Fruit fly (Drosophila melanogaster) whole organism, wandering third instar larva: ENCODE measurements around the gene LysB.

Source experiments
- CG32264 ChIP-seq: fragments of 200-800 bp; sonication (Bioruptor generic); optimal IDR thresholded peaks from 2 replicates; lab custom pipeline; 2016; ENCODE audit warnings: missing biosample characterization, missing genetic modification characterization
- CG9705 ChIP-seq: fragments of 200-800 bp; sonication (Bioruptor generic); optimal IDR thresholded peaks from 2 replicates; lab custom pipeline; 2018; ENCODE audit warnings: missing biosample characterization, mild to moderate bottlenecking, missing genetic modification characterization
- CrebA ChIP-seq: fragments of 200-800 bp; sonication (Bioruptor generic); optimal IDR thresholded peaks from 2 replicates; lab custom pipeline; 2016; ENCODE audit warnings: missing biosample characterization, mild to moderate bottlenecking, missing genetic modification characterization, borderline replicate concordance
- Dfd ChIP-seq: fragments of >200 bp; optimal IDR thresholded peaks from 2 replicates; lab custom pipeline; 2017; ENCODE audit warnings: missing biosample characterization, missing genetic modification characterization
- Dif ChIP-seq: fragments of 200-275, 200-300 bp; sonication (Bioruptor generic); optimal IDR thresholded peaks from 2 replicates; lab custom pipeline; 2018; ENCODE audit warnings: missing biosample characterization, missing genetic modification characterization; ENCODE audit not compliant: partially characterized antibody
- GATAd ChIP-seq: sonication (Bioruptor generic); optimal IDR thresholded peaks from 2 replicates; lab custom pipeline; 2016; ENCODE audit warnings: missing biosample characterization, missing genetic modification characterization
- HLH106 ChIP-seq: fragments of 200-800 bp; optimal IDR thresholded peaks from 3 replicates; lab custom pipeline; 2019; ENCODE audit warnings: missing biosample characterization, mild to moderate bottlenecking, missing genetic modification characterization, moderate library complexity
- Hnf4 ChIP-seq: fragments of 200-800 bp; sonication (Bioruptor generic); optimal IDR thresholded peaks from 2 replicates; lab custom pipeline; 2016; ENCODE audit warnings: missing biosample characterization, mild to moderate bottlenecking, missing genetic modification characterization
- Hr78 ChIP-seq: fragments of >200 bp; optimal IDR thresholded peaks from 2 replicates; lab custom pipeline; 2017; ENCODE audit warnings: missing biosample characterization, missing genetic modification characterization
- Hr83 ChIP-seq: fragments of 200-300 bp; sonication (Bioruptor generic); optimal IDR thresholded peaks from 2 replicates; lab custom pipeline; 2016; ENCODE audit warnings: missing biosample characterization, mild to moderate bottlenecking, missing genetic modification characterization, moderate library complexity; ENCODE audit not compliant: poor library complexity, severe bottlenecking
- Mio ChIP-seq: sonication (Bioruptor generic); optimal IDR thresholded peaks from 2 replicates; lab custom pipeline; 2016; ENCODE audit warnings: missing biosample characterization, missing genetic modification characterization
- Myc ChIP-seq: fragments of >200 bp; optimal IDR thresholded peaks from 2 replicates; lab custom pipeline; 2017
- N ChIP-seq: fragments of >200 bp; optimal IDR thresholded peaks from 2 replicates; lab custom pipeline; 2018; ENCODE audit warnings: missing biosample characterization, missing external identifiers, missing genetic modification characterization
- Rel ChIP-seq, 2 experiments: fragments of 200-800 bp; sonication (Bioruptor generic) in 1 of 2; optimal IDR thresholded peaks; 2 replicates in 1 of 2; 3 replicates in 1 of 2; lab custom pipeline; 2016 to 2019; ENCODE audit warnings: mild to moderate bottlenecking in 2 of 2, missing biosample characterization in 2 of 2, missing genetic modification characterization in 2 of 2, moderate library complexity in 1 of 2
- Vsx2 ChIP-seq: fragments of 200-300, 225-300 bp; sonication (Bioruptor generic); optimal IDR thresholded peaks from 2 replicates; lab custom pipeline; 2018; ENCODE audit warnings: missing biosample characterization, missing genetic modification characterization; ENCODE audit not compliant: partially characterized antibody
- br ChIP-seq: fragments of 200-800 bp; sonication (Bioruptor generic); optimal IDR thresholded peaks from 2 replicates; lab custom pipeline; 2016; ENCODE audit warnings: missing biosample characterization, missing genetic modification characterization
- brk ChIP-seq: fragments of 200-800 bp; sonication (Bioruptor generic); optimal IDR thresholded peaks from 2 replicates; lab custom pipeline; 2016; ENCODE audit warnings: missing biosample characterization, mild to moderate bottlenecking, missing genetic modification characterization
- dl ChIP-seq, 2 experiments: fragments of 175-275, 200-275 bp in 1 of 2; fragments of 200-275 bp in 1 of 2; sonication (Bioruptor generic); optimal IDR thresholded peaks; lab custom pipeline; 2018; ENCODE audit warnings: mild to moderate bottlenecking in 2 of 2, missing biosample characterization in 2 of 2, missing genetic modification characterization in 2 of 2, moderate library complexity in 2 of 2; ENCODE audit not compliant: partially characterized antibody in 2 of 2, insufficient read depth in 1 of 2
- dsf ChIP-seq: sonication (Bioruptor generic); optimal IDR thresholded peaks from 2 replicates; lab custom pipeline; 2016; ENCODE audit warnings: missing biosample characterization, missing genetic modification characterization, borderline replicate concordance
- ey ChIP-seq: fragments of 200-800 bp; sonication (Bioruptor generic); optimal IDR thresholded peaks from 2 replicates; lab custom pipeline; 2016; ENCODE audit warnings: missing biosample characterization, missing genetic modification characterization
- foxo ChIP-seq, 2 experiments: fragments of 200-800 bp; sonication (Bioruptor generic); optimal IDR thresholded peaks; 2 replicates in 1 of 2; 3 replicates in 1 of 2; lab custom pipeline; 2016 to 2017; ENCODE audit warnings: missing biosample characterization in 2 of 2, missing genetic modification characterization in 2 of 2
- fru ChIP-seq: fragments of 200-800 bp; sonication (Bioruptor generic); optimal IDR thresholded peaks from 3 replicates; lab custom pipeline; 2016; ENCODE audit warnings: missing biosample characterization, mild to moderate bottlenecking, missing genetic modification characterization
- h ChIP-seq: fragments of 200-800 bp; sonication (Bioruptor generic); optimal IDR thresholded peaks from 3 replicates; lab custom pipeline; 2016; ENCODE audit warnings: missing biosample characterization, mild to moderate bottlenecking, missing genetic modification characterization
- pan ChIP-seq: fragments of >200 bp; optimal IDR thresholded peaks from 2 replicates; lab custom pipeline; 2017
- psq ChIP-seq: fragments of 200-800 bp; sonication (Bioruptor generic); optimal IDR thresholded peaks from 3 replicates; lab custom pipeline; 2017; ENCODE audit warnings: missing biosample characterization, mild to moderate bottlenecking, missing genetic modification characterization, moderate library complexity
- rgr ChIP-seq: fragments of 200-800 bp; sonication (Bioruptor generic); optimal IDR thresholded peaks from 3 replicates; lab custom pipeline; 2016; ENCODE audit warnings: missing biosample characterization, mild to moderate bottlenecking, missing genetic modification characterization
- sage ChIP-seq: fragments of 200-800 bp; sonication (Bioruptor generic); optimal IDR thresholded peaks from 2 replicates; lab custom pipeline; 2016; ENCODE audit warnings: missing biosample characterization, mild to moderate bottlenecking, missing genetic modification characterization
- sv ChIP-seq: fragments of 200-800 bp; sonication (Bioruptor generic); optimal IDR thresholded peaks from 3 replicates; lab custom pipeline; 2016; ENCODE audit warnings: missing biosample characterization, missing genetic modification characterization
- tai ChIP-seq: sonication (Bioruptor generic); optimal IDR thresholded peaks from 2 replicates; lab custom pipeline; 2016; ENCODE audit warnings: missing biosample characterization, missing genetic modification characterization
- usp ChIP-seq: fragments of >200 bp; optimal IDR thresholded peaks from 2 replicates; lab custom pipeline; 2017; ENCODE audit warnings: missing biosample characterization, missing genetic modification characterization
- woc ChIP-seq: sonication (Bioruptor generic); optimal IDR thresholded peaks from 2 replicates; lab custom pipeline; 2016; ENCODE audit warnings: missing biosample characterization, mild to moderate bottlenecking, missing genetic modification characterization

The LysB gene

dm6 chr3L:1169617-1170016, 37.6 kb upstream of the LysB start:
- TF ChIP-seq CrebA (peak; percentile 37), Rel (GFP tag; optimal IDR thresholded peaks at IDR 0.05; lab: Kevin White, UChicago) (no peak), Rel (tag; optimal IDR thresholded peaks at IDR 0.05; lab: Kevin White, UChicago) (peak; percentile 9), HLH106 (tag; lab: Kevin White, UChicago) (no peak), usp (no peak), br (GFP tag; lab: Kevin White, UChicago) (peak; percentile 2)

dm6 chr3L:1170611-1171010, 36.6 kb upstream of the LysB start:
- TF ChIP-seq Myc, result no peak
- no peak for TF ChIP-seq GATAd
- no peak for TF ChIP-seq sage (GFP tag; lab: Kevin White, UChicago)
- TF ChIP-seq psq (GFP tag; lab: Kevin White, UChicago), result no peak
- TF ChIP-seq rgr (GFP tag; lab: Kevin White, UChicago), result no peak
- TF ChIP-seq Hr78, result no peak
- no peak for TF ChIP-seq sv (GFP tag; lab: Kevin White, UChicago)
- TF ChIP-seq ey (GFP tag; lab: Kevin White, UChicago), result no peak
- TF ChIP-seq fru (GFP tag; lab: Kevin White, UChicago), result no peak
- TF ChIP-seq Hr83 (GFP tag; lab: Kevin White, UChicago), result no peak
- TF ChIP-seq pan (lab: Kevin White, UChicago), result no peak
- no peak for TF ChIP-seq N
- no peak for TF ChIP-seq dsf (GFP tag; lab: Kevin White, UChicago)
- no peak for TF ChIP-seq usp
- TF ChIP-seq Mio (GFP tag; lab: Kevin White, UChicago), result no peak
- TF ChIP-seq Hnf4, result no peak
- TF ChIP-seq foxo (GFP tag; optimal IDR thresholded peaks at IDR 0.05; lab: Kevin White, UChicago), result no peak
- TF ChIP-seq CG32264, result no peak

DNA sequence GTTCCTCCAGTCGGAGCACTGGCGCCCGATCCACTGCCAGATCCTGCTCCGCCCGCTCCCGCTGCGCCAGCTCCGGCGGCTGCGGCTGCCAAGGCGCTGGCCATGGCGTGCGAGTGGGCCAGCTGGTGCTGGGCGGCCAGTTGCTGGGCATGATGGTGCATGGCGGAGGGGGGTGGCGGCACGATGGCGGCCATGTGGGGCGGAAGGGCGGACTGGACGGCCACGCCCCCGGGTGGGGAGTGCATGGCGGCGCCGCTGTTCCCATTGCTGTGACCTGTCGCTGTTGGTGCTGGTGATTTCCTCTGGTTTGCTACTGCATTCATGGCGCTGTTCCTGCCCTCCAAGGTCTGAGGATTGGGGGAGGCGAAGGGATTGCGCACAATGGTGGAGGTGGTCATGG, 34.3 kb upstream of the LysB start:
- peak; percentile 97 for TF ChIP-seq Dfd (GFP tag; lab: Kevin White, UChicago)
- TF ChIP-seq tai, result no peak
- TF ChIP-seq psq (GFP tag; lab: Kevin White, UChicago), result no peak
- no peak for TF ChIP-seq woc (GFP tag; lab: Kevin White, UChicago)
- TF ChIP-seq dsf (GFP tag; lab: Kevin White, UChicago), result no peak

- TF ChIP-seq foxo (GFP tag; optimal IDR thresholded peaks at IDR 0.05; lab: Kevin White, UChicago) (no peak), h (GFP tag; lab: Kevin White, UChicago) (no peak), brk (GFP tag; lab: Kevin White, UChicago) (no peak), Dif (GFP tag; lab: Kevin White, UChicago) (no peak), rgr (GFP tag; lab: Kevin White, UChicago) (no peak), Rel (GFP tag; optimal IDR thresholded peaks at IDR 0.05; lab: Kevin White, UChicago) (no peak), Rel (tag; optimal IDR thresholded peaks at IDR 0.05; lab: Kevin White, UChicago) (no peak), CG9705 (GFP tag; lab: Kevin White, UChicago) (no peak), dl (GFP tag; optimal IDR thresholded peaks at IDR 0.05; lab: Kevin White, UChicago; ENCODE audit: insufficient read depth in 1 of 2, partially characterized antibody in 2 of 2) (no peak)
- TF ChIP-seq, all 38 proteins: peak for 0
Measured at dm6 chr3L:1176515-1176914, 30.7 kb upstream of the LysB start.

- TF ChIP-seq Hr83 (GFP tag; lab: Kevin White, UChicago), result no peak
- no peak for TF ChIP-seq usp
- TF ChIP-seq Vsx2, result peak; percentile 5
- TF ChIP-seq foxo (GFP tag; optimal IDR thresholded peaks at IDR 0.05; lab: Kevin White, UChicago), result no peak
- TF ChIP-seq dl (GFP tag; optimal IDR thresholded peaks at IDR 0.05; lab: Kevin White, UChicago; ENCODE audit: insufficient read depth in 1 of 2, partially characterized antibody in 2 of 2), result peak in 1 of 2 experiments; percentile 4
- TF ChIP-seq Dif (GFP tag; lab: Kevin White, UChicago), result peak; percentile 77
- TF ChIP-seq pan (lab: Kevin White, UChicago), result no peak
- no peak for TF ChIP-seq Myc
- TF ChIP-seq psq (GFP tag; lab: Kevin White, UChicago), result peak; percentile 34
- peak; percentile 13 for TF ChIP-seq rgr (GFP tag; lab: Kevin White, UChicago)
- peak; percentile 5 for TF ChIP-seq CrebA
- no peak for TF ChIP-seq Hr78
Measured at dm6 chr3L:1177085-1177484, 30.1 kb upstream of the LysB start, which contains the start of gene bab2. Gene bab2, minus strand, starts transcription at chr3L:1177276.
